Fruit fly (Drosophila melanogaster) whole organism, embryonic: ENCODE data around the gene Tsp29Fb.

Source experiments
- Bdp1 ChIP-seq: fragments of 200-800 bp; sonication (Bioruptor generic); optimal IDR thresholded peaks from 3 replicates; lab custom pipeline; 2016; ENCODE audit warnings: missing biosample characterization, missing genetic modification characterization
- CG11093 ChIP-seq: fragments of 200-800 bp; sonication (Bioruptor generic); IDR thresholded peaks from 3 replicates; pipeline ENCODE4 v1.3.6; 2022; ENCODE audit warnings: missing biosample characterization, missing genetic modification characterization
- CG12299 ChIP-seq: fragments of 200-800 bp; sonication (Bioruptor generic); optimal IDR thresholded peaks from 2 replicates; lab custom pipeline; 2018; ENCODE audit warnings: missing biosample characterization, mild to moderate bottlenecking, missing genetic modification characterization
- CG13123 ChIP-seq: fragments of 200-800 bp; sonication (Bioruptor generic); optimal IDR thresholded peaks from 2 replicates; lab custom pipeline; 2016; ENCODE audit warnings: missing biosample characterization, missing genetic modification characterization
- CG14014 ChIP-seq: fragments of 200-800 bp; sonication (Bioruptor generic); IDR thresholded peaks from 2 replicates; pipeline ENCODE4 v1.3.6; 2022; ENCODE audit warnings: missing biosample characterization, missing genetic modification characterization
- CG15601 ChIP-seq: fragments of 200-800 bp; sonication (Bioruptor generic); optimal IDR thresholded peaks from 3 replicates; lab custom pipeline; 2019; ENCODE audit warnings: missing biosample characterization, mild to moderate bottlenecking, missing genetic modification characterization, moderate library complexity
- CG16815 ChIP-seq: fragments of 200-800 bp; sonication (Bioruptor generic); optimal IDR thresholded peaks from 3 replicates; lab custom pipeline; 2017; ENCODE audit warnings: missing biosample characterization, mild to moderate bottlenecking, missing genetic modification characterization
- CG17186 ChIP-seq: fragments of 200-800 bp; sonication (Bioruptor generic); optimal IDR thresholded peaks from 3 replicates; lab custom pipeline; 2017; ENCODE audit warnings: missing biosample characterization, missing genetic modification reagents, missing genetic modification characterization
- CG18476 ChIP-seq: fragments of 200-800 bp; sonication (Bioruptor generic); optimal IDR thresholded peaks from 2 replicates; lab custom pipeline; 2016; ENCODE audit warnings: missing biosample characterization, mild to moderate bottlenecking, missing genetic modification characterization
- CG2129 ChIP-seq: fragments of 200-800 bp; sonication (Bioruptor generic); IDR thresholded peaks from 2 replicates; pipeline ENCODE4 v1.3.6; 2022; ENCODE audit warnings: missing biosample characterization, missing genetic modification characterization; ENCODE audit not compliant: partially characterized antibody
- CG30020 ChIP-seq: fragments of 200-800 bp; optimal IDR thresholded peaks from 2 replicates; lab custom pipeline; 2019; ENCODE audit warnings: missing biosample characterization, mild to moderate bottlenecking, missing genetic modification characterization, moderate library complexity
- CG30403 ChIP-seq: fragments of 200-800 bp; sonication (Bioruptor generic); optimal IDR thresholded peaks from 3 replicates; lab custom pipeline; 2016; ENCODE audit warnings: missing biosample characterization, missing genetic modification characterization
- CG3407 ChIP-seq: fragments of 200-800 bp; sonication (Bioruptor generic); optimal IDR thresholded peaks from 2 replicates; lab custom pipeline; 2018; ENCODE audit warnings: missing biosample characterization, mild to moderate bottlenecking, missing genetic modification characterization
- CG34422 ChIP-seq: fragments of 200-800 bp; sonication (Bioruptor generic); IDR thresholded peaks from 3 replicates; pipeline ENCODE4 v1.3.6; 2022; ENCODE audit warnings: missing biosample characterization, missing genetic modification characterization
- CG43689 ChIP-seq: fragments of 200-800 bp; sonication (Bioruptor generic); IDR thresholded peaks from 2 replicates; pipeline ENCODE4 v1.3.6; 2022; ENCODE audit warnings: missing biosample characterization, missing genetic modification characterization
- CG4424 ChIP-seq: fragments of 200-800 bp; sonication (Bioruptor generic); optimal IDR thresholded peaks from 3 replicates; lab custom pipeline; 2016; ENCODE audit warnings: missing biosample characterization, missing genetic modification characterization
- CG5953 ChIP-seq: fragments of 200-800 bp; sonication (Bioruptor generic); IDR thresholded peaks from 2 replicates; pipeline ENCODE4 v1.3.6; 2022; ENCODE audit warnings: missing biosample characterization, missing genetic modification characterization
- CG6254 ChIP-seq: fragments of 200-800 bp; sonication (Bioruptor generic); optimal IDR thresholded peaks from 3 replicates; lab custom pipeline; 2017; ENCODE audit warnings: mild to moderate bottlenecking, missing biosample characterization, missing genetic modification reagents, missing genetic modification characterization
- CG7963 ChIP-seq: fragments of 200-800 bp; sonication (Bioruptor generic); IDR thresholded peaks from 3 replicates; pipeline ENCODE4 v1.3.6; 2022; ENCODE audit warnings: missing biosample characterization, missing genetic modification characterization; ENCODE audit not compliant: partially characterized antibody
- CG7987 ChIP-seq: fragments of 200-800 bp; sonication (Bioruptor generic); optimal IDR thresholded peaks from 2 replicates; lab custom pipeline; 2018; ENCODE audit warnings: missing biosample characterization, mild to moderate bottlenecking, missing genetic modification characterization, moderate library complexity
- CG8089 ChIP-seq: fragments of 200-800 bp; sonication (Bioruptor generic); optimal IDR thresholded peaks from 3 replicates; lab custom pipeline; 2016; ENCODE audit warnings: missing biosample characterization, missing genetic modification characterization
- CG9437 ChIP-seq: fragments of 200-800 bp; sonication (Bioruptor generic); optimal IDR thresholded peaks from 2 replicates; lab custom pipeline; 2018; ENCODE audit warnings: missing biosample characterization, mild to moderate bottlenecking, missing genetic modification characterization
- Chrac-16 ChIP-seq: fragments of 200-800 bp; sonication (Bioruptor generic); optimal IDR thresholded peaks from 3 replicates; lab custom pipeline; 2016; ENCODE audit warnings: missing biosample characterization, missing genetic modification characterization
- Drgx ChIP-seq: fragments of 200-800 bp; sonication (Bioruptor generic); IDR thresholded peaks from 2 replicates; pipeline ENCODE4 v1.3.6; 2022; ENCODE audit warnings: missing biosample characterization, missing genetic modification characterization
- aop ChIP-seq: fragments of 200-800 bp; sonication (Bioruptor generic); IDR thresholded peaks from 2 replicates; pipeline ENCODE4 v1.3.6; 2022; ENCODE audit warnings: missing biosample characterization, missing genetic modification characterization
- ato ChIP-seq: fragments of 200-800 bp; sonication (Bioruptor generic); IDR thresholded peaks from 2 replicates; pipeline ENCODE4 v1.3.6; 2022; ENCODE audit warnings: missing biosample characterization, missing genetic modification characterization; ENCODE audit not compliant: partially characterized antibody
- bigmax ChIP-seq: fragments of 200-800 bp; sonication (Bioruptor generic); optimal IDR thresholded peaks from 2 replicates; lab custom pipeline; 2018; ENCODE audit warnings: missing biosample characterization, mild to moderate bottlenecking, missing genetic modification characterization
- btn ChIP-seq: fragments of 200-800 bp; sonication (Bioruptor generic); optimal IDR thresholded peaks from 2 replicates; lab custom pipeline; 2016; ENCODE audit warnings: missing biosample characterization, missing genetic modification characterization
- cato ChIP-seq: fragments of 200-800 bp; sonication (Bioruptor generic); optimal IDR thresholded peaks from 2 replicates; lab custom pipeline; 2016; ENCODE audit warnings: missing biosample characterization, missing genetic modification characterization, borderline replicate concordance
- croc ChIP-seq: fragments of 200-800 bp; sonication (Bioruptor generic); conservative IDR thresholded peaks from 3 replicates; pipeline ENCODE4 v1.3.6; 2022; ENCODE audit warnings: missing biosample characterization, missing genetic modification characterization
- danr ChIP-seq: fragments of 200-800 bp; sonication (Bioruptor generic); IDR thresholded peaks from 2 replicates; pipeline ENCODE4 v1.3.6; 2022; ENCODE audit warnings: missing biosample characterization, missing genetic modification characterization
- dmrt99B ChIP-seq: fragments of 200-800 bp; sonication (Bioruptor generic); optimal IDR thresholded peaks from 2 replicates; lab custom pipeline; 2018; ENCODE audit warnings: missing biosample characterization, mild to moderate bottlenecking, missing genetic modification characterization, moderate library complexity
- esg ChIP-seq: fragments of 200-800 bp; sonication (Bioruptor generic); conservative IDR thresholded peaks from 2 replicates; pipeline ENCODE4 v1.3.6; 2022; ENCODE audit warnings: missing biosample characterization, missing genetic modification characterization
- exex ChIP-seq: fragments of 200-800 bp; sonication (Bioruptor generic); optimal IDR thresholded peaks from 4 replicates; lab custom pipeline; 2018; ENCODE audit warnings: missing biosample characterization, mild to moderate bottlenecking, missing genetic modification characterization, moderate library complexity
- gt ChIP-seq: fragments of 200-800 bp; sonication (Bioruptor generic); IDR thresholded peaks from 2 replicates; pipeline ENCODE4 v1.3.6; 2022; ENCODE audit warnings: missing biosample characterization, missing genetic modification characterization
- hb ChIP-seq: fragments of 200-800 bp; sonication (Bioruptor generic); IDR thresholded peaks from 3 replicates; pipeline ENCODE4 v1.3.6; 2022; ENCODE audit warnings: missing biosample characterization, missing genetic modification characterization; ENCODE audit not compliant: partially characterized antibody
- jumu ChIP-seq: fragments of 200-800 bp; sonication (Bioruptor generic); optimal IDR thresholded peaks from 3 replicates; lab custom pipeline; 2016; ENCODE audit warnings: missing biosample characterization, missing genetic modification characterization
- lab ChIP-seq: fragments of 200-800 bp; sonication (Bioruptor generic); optimal IDR thresholded peaks from 3 replicates; lab custom pipeline; 2017; ENCODE audit warnings: missing biosample characterization, missing genetic modification characterization, mild to moderate bottlenecking, moderate library complexity, missing genetic modification reagents
- nau ChIP-seq: fragments of 200-800 bp; sonication (Bioruptor generic); optimal IDR thresholded peaks from 3 replicates; lab custom pipeline; 2017; ENCODE audit warnings: missing biosample characterization, mild to moderate bottlenecking, missing genetic modification characterization, missing genetic modification reagents
- nmo ChIP-seq: fragments of 200-800 bp; sonication (Bioruptor generic); optimal IDR thresholded peaks from 2 replicates; lab custom pipeline; 2018; ENCODE audit warnings: missing biosample characterization, mild to moderate bottlenecking, missing genetic modification characterization, moderate library complexity
- otp ChIP-seq: fragments of 200-800 bp; sonication (Bioruptor generic); IDR thresholded peaks from 3 replicates; pipeline ENCODE4, ENCODE4 v1.3.6; 2022; ENCODE audit warnings: missing biosample characterization, missing genetic modification characterization
- pfk ChIP-seq: fragments of 200-800 bp; sonication (Bioruptor generic); optimal IDR thresholded peaks from 2 replicates; lab custom pipeline; 2018; ENCODE audit warnings: missing biosample characterization, mild to moderate bottlenecking, missing genetic modification characterization, moderate library complexity
- psq ChIP-seq: fragments of 200-800 bp; sonication (Bioruptor generic); optimal IDR thresholded peaks from 2 replicates; lab custom pipeline; 2017; ENCODE audit warnings: missing biosample characterization, missing genetic modification characterization
- sisA ChIP-seq: fragments of 200-800 bp; sonication (Bioruptor generic); IDR thresholded peaks from 2 replicates; pipeline ENCODE4 v1.3.6; 2022; ENCODE audit warnings: missing biosample characterization, missing genetic modification characterization
- sna ChIP-seq: fragments of 200-800 bp; sonication (Bioruptor generic); IDR thresholded peaks from 2 replicates; pipeline ENCODE4 v1.3.6; 2022; ENCODE audit warnings: missing biosample characterization, missing genetic modification characterization; ENCODE audit not compliant: partially characterized antibody
- tna ChIP-seq: fragments of 200-800 bp; sonication (Bioruptor generic); IDR thresholded peaks from 2 replicates; pipeline ENCODE4 v1.3.6; 2022; ENCODE audit warnings: missing biosample characterization, missing genetic modification characterization; ENCODE audit not compliant: partially characterized antibody
- tx ChIP-seq: fragments of 200-800 bp; sonication (Bioruptor generic); optimal IDR thresholded peaks from 2 replicates; lab custom pipeline; 2016; ENCODE audit warnings: missing biosample characterization, missing genetic modification characterization
- unpg ChIP-seq: fragments of 200-800 bp; sonication (Bioruptor generic); optimal IDR thresholded peaks from 3 replicates; lab custom pipeline; 2018; ENCODE audit warnings: missing biosample characterization, mild to moderate bottlenecking, missing genetic modification characterization, moderate library complexity
- yki ChIP-seq: fragments of >200 bp; optimal IDR thresholded peaks from 3 replicates; lab custom pipeline; 2018

Tsp29Fb gene

DNA sequence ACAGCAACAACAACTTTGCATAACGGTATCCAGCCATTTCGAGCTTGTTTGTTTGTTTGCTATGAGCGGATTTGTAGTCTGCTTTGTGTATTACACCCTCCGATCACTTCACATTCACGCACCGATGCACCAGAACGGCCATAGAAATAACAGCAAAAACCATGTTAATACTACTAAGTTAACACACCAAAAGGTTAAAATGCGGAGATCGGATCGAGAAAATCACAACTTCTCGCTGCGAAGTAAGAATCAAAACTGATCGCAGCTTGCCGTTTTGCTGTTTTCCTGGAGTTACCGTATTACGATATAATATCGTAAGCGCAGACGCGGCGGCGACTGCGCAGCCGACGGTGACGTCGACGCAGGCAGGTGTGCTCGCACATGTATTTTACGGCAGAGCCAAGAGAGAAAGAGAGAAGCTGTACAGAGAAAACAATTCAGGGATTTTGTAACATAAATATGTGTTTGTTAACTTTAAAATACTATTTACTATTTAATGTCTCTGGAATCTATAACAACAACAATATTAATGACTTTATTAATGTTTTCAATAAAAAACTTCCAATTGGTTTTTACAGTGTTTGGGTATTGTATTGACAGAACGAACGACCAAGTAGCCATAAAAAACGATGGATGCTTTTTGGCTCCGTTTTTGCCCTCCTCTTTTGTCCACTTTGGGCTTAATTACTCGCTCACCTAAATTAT is 47.6 kb downstream of the Tsp29Fb start, which contains the start of gene CG13101 (continued):
- TF ChIP-seq hb (GFP tag; lab: Robert Waterston, UW) (no peak), CG30020 (tag; lab: Kevin White, UChicago) (peak; percentile 61), CG15601 (peak; percentile 89), CG18476 (peak; percentile 90), CG7963 (GFP tag; lab: Robert Waterston, UW) (no peak), bigmax (GFP tag; lab: Kevin White, UChicago) (no peak), nau (peak; percentile 90), CG9437 (GFP tag; lab: Kevin White, UChicago) (peak; percentile 82), cato (GFP tag; lab: Kevin White, UChicago) (peak; percentile 76), dmrt99B (peak; percentile 92), sna (GFP tag; lab: Robert Waterston, UW) (no peak), pfk (GFP tag; lab: Kevin White, UChicago) (no peak), CG34422 (GFP tag; lab: Robert Waterston, UW) (peak; percentile 95; the same call in 2 of the 3 replicates), sisA (GFP tag; lab: Robert Waterston, UW) (peak; percentile 89), CG43689 (GFP tag; lab: Robert Waterston, UW) (peak; percentile 83), CG30403 (peak; percentile 94), CG16815 (GFP tag; lab: Kevin White, UChicago) (peak; percentile 76), Chrac-16 (GFP tag; lab: Kevin White, UChicago) (peak; percentile 89), CG11093 (GFP tag; lab: Robert Waterston, UW) (peak; percentile 84), esg (GFP tag; lab: Robert Waterston, UW) (peak; percentile 92), CG5953 (GFP tag; lab: Robert Waterston, UW) (peak; percentile 74; the same call in 1 of the 2 replicates), ato (GFP tag; lab: Robert Waterston, UW) (no peak), tna (GFP tag; lab: Robert Waterston, UW) (no peak), psq (GFP tag; lab: Kevin White, UChicago) (peak; percentile 63), CG8089 (peak; percentile 63), Bdp1 (GFP tag; lab: Kevin White, UChicago) (peak; percentile 77), Drgx (peak; percentile 97), exex (peak; percentile 70), CG14014 (GFP tag; lab: Robert Waterston, UW) (peak; percentile 94), yki (lab: Kevin White, UChicago) (no peak), lab (GFP tag; lab: Kevin White, UChicago) (peak; percentile 96), CG17186 (GFP tag; lab: Kevin White, UChicago) (no peak), CG4424 (GFP tag; lab: Kevin White, UChicago) (peak; percentile 93), danr (GFP tag; lab: Robert Waterston, UW) (peak; percentile 85), aop (no peak), CG12299 (tag; lab: Kevin White, UChicago) (peak; percentile 88), nmo (GFP tag; lab: Kevin White, UChicago) (peak; percentile 95), btn (GFP tag; lab: Kevin White, UChicago) (no peak), CG6254 (GFP tag; lab: Kevin White, UChicago) (peak; percentile 88), otp (peak; percentile 86), CG13123 (GFP tag; lab: Kevin White, UChicago) (peak; percentile 79), gt (GFP tag; lab: Robert Waterston, UW) (peak; percentile 69), CG7987 (GFP tag; lab: Kevin White, UChicago) (peak; percentile 76), unpg (GFP tag; lab: Kevin White, UChicago) (peak; percentile 97), croc (GFP tag; lab: Robert Waterston, UW) (peak; percentile 83), jumu (GFP tag; lab: Kevin White, UChicago) (peak; percentile 80), CG3407 (peak; percentile 87), tx (GFP tag; lab: Kevin White, UChicago) (peak; percentile 61), CG2129 (no peak)
